Fruit fly (Drosophila melanogaster) S2 (cell line): ENCODE measurements around the gene GABA-B-R3.

Experiments
- CG8478 ChIP-seq: fragments of >200 bp; optimal IDR thresholded peaks from 2 replicates; lab custom pipeline; 2018
- CTCF ChIP-seq, 2 experiments: fragments of >200 bp; optimal IDR thresholded peaks; 2 replicates each; lab custom pipeline; 2018

Gene GABA-B-R3

dm6 chr2L:749645-750044 is at the start of gene GABA-B-R3:
GABA-B-R3 (plus strand) TSS chr2L:749945.
- no peak for TF ChIP-seq CG8478 (lab: Kevin White, UChicago)
- TF ChIP-seq CTCF (optimal IDR thresholded peaks at IDR 0.05; lab: Kevin White, UChicago): no peak

dm6 chr2L:700787-701186 is 49.0 kb upstream of the GABA-B-R3 start:
- no peak for TF ChIP-seq CG8478 (lab: Kevin White, UChicago)

- TF ChIP-seq CG8478 (lab: Kevin White, UChicago): no peak
- no peak for TF ChIP-seq CTCF (optimal IDR thresholded peaks at IDR 0.05; lab: Kevin White, UChicago)
Observed at dm6 chr2L:701868-702327, 47.8 kb upstream of the GABA-B-R3 start.

dm6 chr2L:705216-705615 is 44.5 kb upstream of the GABA-B-R3 start:
- TF ChIP-seq CG8478 (lab: Kevin White, UChicago) (no peak), CTCF (optimal IDR thresholded peaks at IDR 0.05; lab: Kevin White, UChicago) (no peak)

dm6 chr2L:712281-712680 is 37.5 kb upstream of the GABA-B-R3 start:
- TF ChIP-seq CTCF (optimal IDR thresholded peaks at IDR 0.05; lab: Kevin White, UChicago) (no peak), CG8478 (lab: Kevin White, UChicago) (no peak)

dm6 chr2L:713232-713631 is 36.5 kb upstream of the GABA-B-R3 start:
- TF ChIP-seq CTCF (optimal IDR thresholded peaks at IDR 0.05; lab: Kevin White, UChicago): no peak
- TF ChIP-seq CG8478 (lab: Kevin White, UChicago): no peak

dm6 chr2L:714747-715488 is 34.8 kb upstream of the GABA-B-R3 start, which contains the start of gene ds:
ds (minus strand) TSS chr2L:714983.
- TF ChIP-seq CG8478 (lab: Kevin White, UChicago) (no peak), CTCF (optimal IDR thresholded peaks at IDR 0.05; lab: Kevin White, UChicago) (no peak)

- no peak for TF ChIP-seq CTCF (optimal IDR thresholded peaks at IDR 0.05; lab: Kevin White, UChicago)
Observed at dm6 chr2L:715489-715849, 34.3 kb upstream of the GABA-B-R3 start.

- TF ChIP-seq CTCF (optimal IDR thresholded peaks at IDR 0.05; lab: Kevin White, UChicago): no peak
- no peak for TF ChIP-seq CG8478 (lab: Kevin White, UChicago)
Observed at dm6 chr2L:716547-716946, 33.2 kb upstream of the GABA-B-R3 start.

- TF ChIP-seq CTCF (optimal IDR thresholded peaks at IDR 0.05; lab: Kevin White, UChicago) (no peak), CG8478 (lab: Kevin White, UChicago) (no peak)
Observed at dm6 chr2L:717783-718182, 32.0 kb upstream of the GABA-B-R3 start.

dm6 chr2L:718280-718871 is 31.4 kb upstream of the GABA-B-R3 start:
- TF ChIP-seq CG8478 (lab: Kevin White, UChicago): no peak
- no peak for TF ChIP-seq CTCF (optimal IDR thresholded peaks at IDR 0.05; lab: Kevin White, UChicago)

dm6 chr2L:721757-722156 is 28.0 kb upstream of the GABA-B-R3 start:
- TF ChIP-seq CG8478 (lab: Kevin White, UChicago): no peak
- TF ChIP-seq CTCF (optimal IDR thresholded peaks at IDR 0.05; lab: Kevin White, UChicago): no peak

- TF ChIP-seq CTCF (optimal IDR thresholded peaks at IDR 0.05; lab: Kevin White, UChicago): no peak
- TF ChIP-seq CG8478 (lab: Kevin White, UChicago): no peak
Observed at dm6 chr2L:722912-723311, 26.8 kb upstream of the GABA-B-R3 start.

dm6 chr2L:723799-724531 is 25.8 kb upstream of the GABA-B-R3 start:
- TF ChIP-seq CTCF (optimal IDR thresholded peaks at IDR 0.05; lab: Kevin White, UChicago): no peak
- no peak for TF ChIP-seq CG8478 (lab: Kevin White, UChicago)

- TF ChIP-seq CG8478 (lab: Kevin White, UChicago) (no peak), CTCF (optimal IDR thresholded peaks at IDR 0.05; lab: Kevin White, UChicago) (no peak)
Observed at dm6 chr2L:724746-725145, 25.0 kb upstream of the GABA-B-R3 start.
